Worm (Caenorhabditis elegans): ENCODE data around the gene aipr-1.

- TF ChIP-seq ama-1 (optimal IDR thresholded peaks at IDR 0.05) (no peak), F13C5.2 (tag; optimal IDR thresholded peaks at IDR 0.05) (no peak), pes-1 (GFP tag; IDR thresholded peaks at IDR 0.05) (no peak), ceh-13 (GFP tag; optimal IDR thresholded peaks at IDR 0.05) (no peak), tra-4 (tag; optimal IDR thresholded peaks at IDR 0.05) (no peak), scrt-1 (GFP tag; IDR thresholded peaks at IDR 0.05) (no peak), tbx-11 (GFP tag; IDR thresholded peaks at IDR 0.05) (no peak), tbx-37 (GFP tag; conservative IDR thresholded peaks at IDR 0.05) (no peak), aly-1 (tag; optimal IDR thresholded peaks at IDR 0.05) (no peak), sea-1 (GFP tag; conservative IDR thresholded peaks at IDR 0.05) (no peak), ceh-36 (tag; optimal IDR thresholded peaks at IDR 0.05) (no peak), B0310.2 (tag; optimal IDR thresholded peaks at IDR 0.05) (no peak), flt-1 (GFP tag; IDR thresholded peaks at IDR 0.05) (no peak), hmbx-1 (tag; optimal IDR thresholded peaks at IDR 0.05) (no peak)
Measured at ce11 chrII:6631995-6632394, 37.9 kb upstream of the aipr-1 start.

Measured in whole organism, early embryonic.